Fruit fly (Drosophila melanogaster) whole organism, embryonic: ENCODE results near the gene CG13081.

Experiments used
- CG10654 ChIP-seq: fragments of 200-800 bp; sonication (Bioruptor generic); optimal IDR thresholded peaks from 2 replicates; lab custom pipeline; 2016; ENCODE audit warnings: missing biosample characterization, missing genetic modification characterization
- CG11456 ChIP-seq: fragments of 200-800 bp; sonication (Bioruptor generic); IDR thresholded peaks from 3 replicates; pipeline ENCODE4 v1.3.6; 2022; ENCODE audit warnings: missing biosample characterization, missing genetic modification characterization
- CG11504 ChIP-seq: fragments of 200-800 bp; sonication (Bioruptor generic); optimal IDR thresholded peaks from 3 replicates; lab custom pipeline; 2019; ENCODE audit warnings: missing biosample characterization, mild to moderate bottlenecking, missing genetic modification characterization, moderate library complexity
- CG12391 ChIP-seq: fragments of 200-800 bp; sonication (Bioruptor generic); optimal IDR thresholded peaks from 3 replicates; lab custom pipeline; 2018; ENCODE audit warnings: missing biosample characterization, mild to moderate bottlenecking, missing genetic modification characterization, moderate library complexity
- CG13296 ChIP-seq: fragments of 200-800 bp; sonication (Bioruptor generic); optimal IDR thresholded peaks from 3 replicates; lab custom pipeline; 2018; ENCODE audit warnings: missing biosample characterization, mild to moderate bottlenecking, missing genetic modification characterization
- CG13894 ChIP-seq: fragments of 200-800 bp; sonication (Bioruptor generic); optimal IDR thresholded peaks from 3 replicates; lab custom pipeline; 2018; ENCODE audit warnings: missing biosample characterization, mild to moderate bottlenecking, missing genetic modification characterization, moderate library complexity
- CG14050 ChIP-seq: fragments of 200-800 bp; sonication (Bioruptor generic); IDR thresholded peaks from 3 replicates; pipeline ENCODE4 v1.3.6; 2022; ENCODE audit warnings: missing biosample characterization, missing genetic modification characterization
- CG14710 ChIP-seq: fragments of 200-800 bp; sonication (Bioruptor generic); optimal IDR thresholded peaks from 3 replicates; lab custom pipeline; 2019; ENCODE audit warnings: missing biosample characterization, mild to moderate bottlenecking, missing genetic modification characterization, moderate library complexity
- CG18599 ChIP-seq: fragments of 200-800 bp; sonication (Bioruptor generic); optimal IDR thresholded peaks from 3 replicates; lab custom pipeline; 2017; ENCODE audit warnings: missing biosample characterization, missing genetic modification characterization, mild to moderate bottlenecking, moderate library complexity, missing genetic modification reagents
- CG30403 ChIP-seq: fragments of 200-800 bp; sonication (Bioruptor generic); optimal IDR thresholded peaks from 3 replicates; lab custom pipeline; 2016; ENCODE audit warnings: missing biosample characterization, missing genetic modification characterization
- CG32767 ChIP-seq: fragments of 200-800 bp; sonication (Bioruptor generic); IDR thresholded peaks from 2 replicates; pipeline ENCODE4 v1.3.6; 2022; ENCODE audit warnings: missing biosample characterization, missing genetic modification characterization
- CG34224 ChIP-seq: fragments of 200-800 bp; sonication (Bioruptor generic); IDR thresholded peaks from 3 replicates; pipeline ENCODE4 v1.3.6; 2022; ENCODE audit warnings: missing biosample characterization, missing genetic modification characterization; ENCODE audit not compliant: partially characterized antibody
- CG3838 ChIP-seq: fragments of 200-800 bp; sonication (Bioruptor generic); optimal IDR thresholded peaks from 3 replicates; lab custom pipeline; 2016; ENCODE audit warnings: missing biosample characterization, missing genetic modification characterization
- CG7357 ChIP-seq: fragments of 200-800 bp; sonication (Bioruptor generic); IDR thresholded peaks from 3 replicates; pipeline ENCODE4 v1.3.6; 2022; ENCODE audit warnings: missing biosample characterization, missing genetic modification characterization
- CG7745 ChIP-seq: fragments of 200-800 bp; sonication (Bioruptor generic); optimal IDR thresholded peaks from 2 replicates; lab custom pipeline; 2018; ENCODE audit warnings: missing biosample characterization, mild to moderate bottlenecking, missing genetic modification characterization, moderate library complexity
- Camta ChIP-seq: fragments of 200-800 bp; sonication (Bioruptor generic); optimal IDR thresholded peaks from 2 replicates; lab custom pipeline; 2016; ENCODE audit warnings: missing biosample characterization, missing genetic modification characterization
- CrebB ChIP-seq: fragments of 200-800 bp; sonication (Bioruptor generic); optimal IDR thresholded peaks from 3 replicates; lab custom pipeline; 2018; ENCODE audit warnings: missing biosample characterization, mild to moderate bottlenecking, missing genetic modification characterization
- Dad ChIP-seq: fragments of 200-800 bp; sonication (Bioruptor generic); optimal IDR thresholded peaks from 3 replicates; lab custom pipeline; 2016; ENCODE audit warnings: missing biosample characterization, missing genetic modification characterization
- Dbx ChIP-seq: fragments of 200-800 bp; sonication (Bioruptor generic); IDR thresholded peaks from 3 replicates; pipeline ENCODE4 v1.3.6; 2022; ENCODE audit warnings: missing biosample characterization, missing genetic modification characterization
- Doc2 ChIP-seq: fragments of 200-800 bp; sonication (Bioruptor generic); IDR thresholded peaks from 2 replicates; pipeline ENCODE4 v1.3.6; 2022; ENCODE audit warnings: missing biosample characterization, missing genetic modification characterization
- Ets65A ChIP-seq: fragments of 200-800 bp; sonication (Bioruptor generic); peaks from one replicate; lab custom pipeline; 2016; ENCODE audit warnings: missing biosample characterization, missing genetic modification characterization
- Fer3 ChIP-seq: fragments of 200-800 bp; sonication (Bioruptor generic); optimal IDR thresholded peaks from 2 replicates; lab custom pipeline; 2018; ENCODE audit warnings: missing biosample characterization, mild to moderate bottlenecking, missing genetic modification characterization, moderate library complexity
- Hmr ChIP-seq: fragments of 200-800 bp; sonication (Bioruptor generic); optimal IDR thresholded peaks from 3 replicates; lab custom pipeline; 2017; ENCODE audit warnings: mild to moderate bottlenecking, missing biosample characterization, missing genetic modification reagents, missing genetic modification characterization
- Mes4 ChIP-seq: fragments of 200-800 bp; sonication (Bioruptor generic); optimal IDR thresholded peaks from 2 replicates; lab custom pipeline; 2016; ENCODE audit warnings: missing biosample characterization, missing genetic modification characterization
- Side ChIP-seq: fragments of 200-800 bp; sonication (Bioruptor generic); optimal IDR thresholded peaks from 2 replicates; lab custom pipeline; 2016; ENCODE audit warnings: missing biosample characterization, missing genetic modification characterization
- Ssrp ChIP-seq: fragments of 200-800 bp; sonication (Bioruptor generic); optimal IDR thresholded peaks from 2 replicates; lab custom pipeline; 2018; ENCODE audit warnings: missing biosample characterization, mild to moderate bottlenecking, missing genetic modification characterization, moderate library complexity
- TFAM ChIP-seq: fragments of 200-800 bp; sonication (Bioruptor generic); optimal IDR thresholded peaks from 2 replicates; lab custom pipeline; 2017; ENCODE audit warnings: missing biosample characterization, missing genetic modification characterization, inconsistent platforms
- aop ChIP-seq: fragments of 200-800 bp; sonication (Bioruptor generic); IDR thresholded peaks from 2 replicates; pipeline ENCODE4 v1.3.6; 2022; ENCODE audit warnings: missing biosample characterization, missing genetic modification characterization
- bsh ChIP-seq, 2 experiments: fragments of 200-800 bp; sonication (Bioruptor generic); optimal IDR thresholded peaks; 2 replicates each; lab custom pipeline; 2017 to 2018; ENCODE audit warnings: mild to moderate bottlenecking in 2 of 2, missing biosample characterization in 2 of 2, missing genetic modification characterization in 2 of 2, moderate library complexity in 1 of 2
- btn ChIP-seq: fragments of 200-800 bp; sonication (Bioruptor generic); optimal IDR thresholded peaks from 2 replicates; lab custom pipeline; 2016; ENCODE audit warnings: missing biosample characterization, missing genetic modification characterization
- chinmo ChIP-seq: fragments of 200-800 bp; sonication (Bioruptor generic); IDR thresholded peaks from 4 replicates; pipeline ENCODE4 v1.3.6; 2022; ENCODE audit warnings: missing biosample characterization, missing genetic modification characterization; ENCODE audit not compliant: partially characterized antibody
- corto ChIP-seq: fragments of 200-800 bp; sonication (Bioruptor generic); optimal IDR thresholded peaks from 2 replicates; lab custom pipeline; 2016; ENCODE audit warnings: missing biosample characterization, mild to moderate bottlenecking, missing genetic modification characterization, moderate library complexity
- eve ChIP-seq, 2 experiments: fragments of >200 bp; optimal IDR thresholded peaks; 2 replicates each; lab custom pipeline; 2017; ENCODE audit warnings: missing biosample characterization in 2 of 2, missing genetic modification characterization in 2 of 2
- eyg ChIP-seq: fragments of 200-800 bp; sonication (Bioruptor generic); optimal IDR thresholded peaks from 3 replicates; lab custom pipeline; 2016; ENCODE audit warnings: missing biosample characterization, missing genetic modification characterization
- fd3F ChIP-seq: fragments of 200-800 bp; sonication (Bioruptor generic); optimal IDR thresholded peaks from 2 replicates; lab custom pipeline; 2018; ENCODE audit warnings: missing biosample characterization, mild to moderate bottlenecking, missing genetic modification characterization, moderate library complexity
- fd96Cb ChIP-seq: fragments of 200-800 bp; sonication (Bioruptor generic); optimal IDR thresholded peaks from 2 replicates; lab custom pipeline; 2018; ENCODE audit warnings: missing biosample characterization, mild to moderate bottlenecking, missing genetic modification characterization, moderate library complexity
- gem ChIP-seq: fragments of 200-800 bp; sonication (Bioruptor generic); optimal IDR thresholded peaks from 2 replicates; lab custom pipeline; 2019; ENCODE audit warnings: missing biosample characterization, mild to moderate bottlenecking, missing genetic modification characterization, moderate library complexity
- hb ChIP-seq: fragments of 200-800 bp; sonication (Bioruptor generic); IDR thresholded peaks from 3 replicates; pipeline ENCODE4 v1.3.6; 2022; ENCODE audit warnings: missing biosample characterization, missing genetic modification characterization; ENCODE audit not compliant: partially characterized antibody
- hth ChIP-seq: fragments of >200 bp; optimal IDR thresholded peaks from 2 replicates; lab custom pipeline; 2017; ENCODE audit warnings: inconsistent platforms
- nerfin-2 ChIP-seq: fragments of 200-800 bp; sonication (Bioruptor generic); IDR thresholded peaks from 2 replicates; pipeline ENCODE4 v1.3.6; 2022; ENCODE audit warnings: missing biosample characterization, missing genetic modification characterization; ENCODE audit not compliant: partially characterized antibody
- pita ChIP-seq: fragments of 200-800 bp; sonication (Bioruptor generic); optimal IDR thresholded peaks from 2 replicates; lab custom pipeline; 2017; ENCODE audit warnings: missing biosample characterization, mild to moderate bottlenecking, missing genetic modification characterization
- pros ChIP-seq: fragments of 200-800 bp; sonication (Bioruptor generic); optimal IDR thresholded peaks from 3 replicates; lab custom pipeline; 2019; ENCODE audit warnings: missing biosample characterization, mild to moderate bottlenecking, missing genetic modification characterization, moderate library complexity
- row ChIP-seq: fragments of 200-800 bp; sonication (Bioruptor generic); IDR thresholded peaks from 3 replicates; pipeline ENCODE4 v1.3.6; 2022; ENCODE audit warnings: missing biosample characterization, missing genetic modification characterization
- sens-2 ChIP-seq: fragments of 200-800 bp; sonication (Bioruptor generic); IDR thresholded peaks from 2 replicates; pipeline ENCODE4 v1.3.6; 2022; ENCODE audit warnings: missing biosample characterization, missing genetic modification characterization
- seq ChIP-seq: fragments of 200-800 bp; sonication (Bioruptor generic); IDR thresholded peaks from 2 replicates; pipeline ENCODE4 v1.3.6; 2022; ENCODE audit warnings: missing biosample characterization, missing genetic modification characterization
- shn ChIP-seq: fragments of 200-800 bp; sonication (Bioruptor generic); optimal IDR thresholded peaks from 3 replicates; lab custom pipeline; 2016; ENCODE audit warnings: missing biosample characterization, missing genetic modification characterization
- tin ChIP-seq: fragments of 200-800 bp; sonication (Bioruptor generic); optimal IDR thresholded peaks from 3 replicates; lab custom pipeline; 2016; ENCODE audit warnings: missing biosample characterization, missing genetic modification characterization
- ttk ChIP-seq: fragments of 200-800 bp; sonication (Bioruptor generic); IDR thresholded peaks from 2 replicates; pipeline ENCODE4 v2.1.2; 2022; ENCODE audit warnings: missing biosample characterization, missing genetic modification characterization
- unpg ChIP-seq: fragments of 200-800 bp; sonication (Bioruptor generic); optimal IDR thresholded peaks from 3 replicates; lab custom pipeline; 2018; ENCODE audit warnings: missing biosample characterization, mild to moderate bottlenecking, missing genetic modification characterization, moderate library complexity
- usp ChIP-seq: fragments of >200 bp; optimal IDR thresholded peaks from 2 replicates; lab custom pipeline; 2017; ENCODE audit warnings: missing biosample characterization, missing genetic modification characterization

CG13081 gene

dm6 chr2L:19517154-19517814 lies 23.1 kb upstream of the CG13081 start, which contains the start of gene Hasp (continued):
- peak; percentile 68 for TF ChIP-seq CG12391 (tag; lab: Kevin White, UChicago)
- TF ChIP-seq eyg (GFP tag; lab: Kevin White, UChicago), result no peak
- no peak for TF ChIP-seq usp (GFP tag; lab: Kevin White, UChicago)
- peak; percentile 87 for TF ChIP-seq CG34224 (GFP tag; lab: Robert Waterston, UW)
- TF ChIP-seq Ssrp (tag; lab: Kevin White, UChicago), result peak; percentile 46
- TF ChIP-seq pita (GFP tag; lab: Kevin White, UChicago), result no peak
- TF ChIP-seq CG13894 (tag; lab: Kevin White, UChicago), result peak; percentile 23
- no peak for TF ChIP-seq CG3838 (GFP tag; lab: Kevin White, UChicago)
- peak; percentile 90 for TF ChIP-seq nerfin-2 (GFP tag; lab: Robert Waterston, UW)
- TF ChIP-seq CG10654 (GFP tag; lab: Kevin White, UChicago), result peak; percentile 62
- 0 out of 2 replicates have a peak, but pooled peaks have one; percentile 6 for TF ChIP-seq seq (GFP tag; lab: Robert Waterston, UW)
- TF ChIP-seq Mes4 (GFP tag; lab: Kevin White, UChicago), result no peak
- TF ChIP-seq fd96Cb (tag; lab: Kevin White, UChicago), result peak; percentile 69
- peak; percentile 89 for TF ChIP-seq hb (GFP tag; lab: Robert Waterston, UW)
- no peak for TF ChIP-seq CG7357
- peak in 1 of 2 experiments; percentile 75 for TF ChIP-seq bsh (GFP tag; optimal IDR thresholded peaks at IDR 0.05; lab: Kevin White, UChicago)
- TF ChIP-seq Camta (GFP tag; lab: Kevin White, UChicago), result no peak
- TF ChIP-seq TFAM (GFP tag; lab: Kevin White, UChicago), result no peak
- TF ChIP-seq CG32767, result 0 out of 2 replicates have a peak, but pooled peaks have one; percentile 23
- peak; percentile 56 for TF ChIP-seq Fer3 (tag; lab: Kevin White, UChicago)
- peak; percentile 46 for TF ChIP-seq CG14710 (tag; lab: Kevin White, UChicago)
- peak; percentile 77 for TF ChIP-seq row
- no peak for TF ChIP-seq Dbx (GFP tag; lab: Robert Waterston, UW)
- TF ChIP-seq CG11504, result peak; percentile 64
- peak; percentile 65 for TF ChIP-seq tin (GFP tag; lab: Kevin White, UChicago)
- peak; percentile 33; the same call in 1 of the 2 replicates for TF ChIP-seq ttk (GFP tag; lab: Robert Waterston, UW)
- no peak for TF ChIP-seq eve (GFP tag; optimal IDR thresholded peaks at IDR 0.05; lab: Kevin White, UChicago)
- TF ChIP-seq corto (GFP tag; lab: Kevin White, UChicago), result no peak
- no peak for TF ChIP-seq Doc2 (GFP tag; lab: Robert Waterston, UW)
- TF ChIP-seq aop (GFP tag; lab: Robert Waterston, UW), result no peak
- peak; percentile 9; the same call in 1 of the 3 replicates for TF ChIP-seq CG14050
- no peak for TF ChIP-seq shn
- no peak for TF ChIP-seq fd3F (GFP tag; lab: Kevin White, UChicago)
- no peak for TF ChIP-seq hth
- TF ChIP-seq chinmo, result peak; percentile 72; the same call in 1 of the 4 replicates
- peak; percentile 60; the same call in 2 of the 3 replicates for TF ChIP-seq CG11456 (GFP tag; lab: Robert Waterston, UW)
- TF ChIP-seq btn (GFP tag; lab: Kevin White, UChicago), result no peak
- peak; percentile 66 for TF ChIP-seq unpg (GFP tag; lab: Kevin White, UChicago)
- TF ChIP-seq pros (GFP tag; lab: Kevin White, UChicago), result no peak
- peak; percentile 51 for TF ChIP-seq CG30403 (GFP tag; lab: Kevin White, UChicago)
- peak; percentile 43 for TF ChIP-seq Hmr (GFP tag; lab: Kevin White, UChicago)
- peak; percentile 18 for TF ChIP-seq Dad (GFP tag; lab: Kevin White, UChicago)
- no peak for TF ChIP-seq Side
- TF ChIP-seq CG7745 (tag; lab: Kevin White, UChicago), result no peak
- no peak for TF ChIP-seq CrebB (tag; lab: Kevin White, UChicago)
- peak; percentile 37 for TF ChIP-seq CG13296 (GFP tag; lab: Kevin White, UChicago)
- peak; percentile 92 for TF ChIP-seq Ets65A (GFP tag; lab: Kevin White, UChicago)
- peak; percentile 53 for TF ChIP-seq CG18599 (GFP tag; lab: Kevin White, UChicago)
- no peak for TF ChIP-seq sens-2 (GFP tag; lab: Robert Waterston, UW)
- no peak for TF ChIP-seq gem (tag; lab: Kevin White, UChicago)
